Worm (Caenorhabditis elegans): Measurements from ENCODE around the gene srgp-1.

The srgp-1 gene

DNA sequence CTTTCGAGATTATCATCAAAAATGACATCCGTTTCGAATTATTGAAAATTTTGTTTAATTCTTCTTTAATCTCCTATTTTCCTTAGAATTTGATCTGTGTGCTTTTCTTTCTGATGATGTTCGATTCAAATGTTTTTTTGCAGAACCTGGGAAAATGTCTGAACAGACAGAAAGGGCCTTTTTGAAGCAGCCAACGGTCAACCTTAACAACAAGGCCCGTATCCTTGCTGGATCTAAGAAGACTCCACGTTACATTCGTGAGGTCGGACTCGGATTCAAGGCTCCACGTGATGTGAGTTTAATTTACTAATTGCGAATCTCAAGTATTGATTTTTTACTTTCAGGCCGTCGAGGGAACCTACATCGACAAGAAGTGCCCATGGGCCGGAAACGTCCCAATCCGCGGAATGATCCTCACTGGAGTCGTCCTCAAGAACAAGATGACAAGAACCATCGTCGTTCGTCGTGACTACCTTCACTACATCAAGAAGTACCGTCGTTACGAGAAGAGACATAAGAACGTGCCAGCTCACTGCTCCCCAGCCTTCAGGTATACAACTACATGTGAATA, 32.3 kb downstream of the srgp-1 start, which contains the start of gene rps-11:
rps-11 (plus strand) TSS at position 144 of the 571 bp plus-strand sequence.
- TF ChIP-seq unc-62 (GFP tag; optimal IDR thresholded peaks at IDR 0.05) = no peak

- TF ChIP-seq unc-62 (GFP tag; optimal IDR thresholded peaks at IDR 0.05) = no peak
Measured at ce11 chrIV:11603265-11603840, 33.1 kb downstream of the srgp-1 start.

ce11 chrIV:11604909-11605308, 34.6 kb downstream of the srgp-1 start, which contains the start of the genes ragc-1 and Y24F12A.1:
Gene ragc-1 (minus strand): TSS chrIV:11604933.
Gene Y24F12A.1 (plus strand): TSS chrIV:11605254.
- no peak for TF ChIP-seq unc-62 (GFP tag; optimal IDR thresholded peaks at IDR 0.05)

- no peak for TF ChIP-seq unc-62 (GFP tag; optimal IDR thresholded peaks at IDR 0.05)
Measured at ce11 chrIV:11620909-11621308, 50.6 kb downstream of the srgp-1 start, which contains the start of gene dsl-5. Gene dsl-5 (minus strand): TSS chrIV:11621009.

DNA sequence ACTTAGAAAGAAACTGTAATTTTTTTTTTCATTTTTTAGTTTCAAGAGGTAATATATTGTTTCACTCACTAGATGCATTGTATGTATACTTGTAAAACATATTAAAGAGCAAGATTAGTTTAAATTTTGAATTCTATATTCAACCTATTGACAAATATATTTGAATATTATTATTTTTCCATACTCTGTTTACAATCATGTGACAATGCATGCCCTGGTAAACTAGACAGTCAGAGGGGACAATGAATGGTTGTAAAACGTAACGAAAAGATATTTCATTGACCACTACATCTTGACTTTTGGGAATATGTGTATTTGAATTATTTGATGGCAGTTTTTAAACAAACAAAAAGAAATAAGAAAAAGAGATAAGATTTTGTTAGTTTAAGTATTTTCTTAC, 52.0 kb downstream of the srgp-1 start:
- TF ChIP-seq unc-62 (GFP tag; optimal IDR thresholded peaks at IDR 0.05) = no peak

DNA sequence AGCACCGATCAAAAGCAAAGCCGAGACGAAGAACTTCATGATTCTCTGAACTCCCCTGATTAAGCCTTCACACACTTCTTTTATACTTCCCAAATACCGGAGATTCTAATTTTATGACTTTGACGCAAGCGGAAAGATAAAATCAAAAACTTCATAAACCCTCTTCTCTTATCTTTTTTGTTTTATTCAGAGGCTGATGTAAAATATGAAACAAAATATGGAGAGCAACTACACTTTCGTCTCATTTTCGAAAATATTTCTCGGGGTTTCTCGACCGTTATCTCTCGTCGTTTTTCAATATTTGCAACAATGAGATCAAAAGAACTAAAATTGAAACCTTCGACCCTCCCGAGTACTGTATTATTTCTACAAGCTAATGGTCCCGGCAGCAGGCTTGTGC, 52.8 kb downstream of the srgp-1 start, which contains the start of gene lys-4:
lys-4 (minus strand) TSS at position 115 of the 400 bp plus-strand sequence.
- no peak for TF ChIP-seq unc-62 (GFP tag; optimal IDR thresholded peaks at IDR 0.05)

DNA sequence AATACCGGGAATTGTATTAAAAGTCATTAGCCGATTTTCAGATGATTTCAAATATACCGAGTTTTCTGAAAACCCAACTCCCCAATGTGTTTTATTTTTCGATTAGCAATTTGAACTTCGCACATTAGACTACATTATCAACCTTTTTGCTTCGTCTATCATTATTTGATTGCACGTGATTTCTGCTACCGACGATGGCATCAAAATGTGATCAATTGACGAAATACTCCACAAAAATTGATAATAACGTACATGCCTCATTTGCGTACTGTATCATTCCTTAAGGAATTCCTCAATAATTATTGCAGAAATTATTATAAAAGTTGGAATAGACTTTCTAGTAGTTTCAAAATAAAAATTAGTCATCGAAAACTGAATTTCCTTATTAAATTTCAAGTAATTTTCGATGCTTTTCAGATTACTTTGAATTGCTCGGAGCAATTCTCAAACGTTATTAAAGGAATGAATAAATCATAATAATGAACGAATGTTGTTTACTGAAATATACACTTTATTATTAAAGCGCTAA, 53.5 kb downstream of the srgp-1 start:
- TF ChIP-seq unc-62 (GFP tag; optimal IDR thresholded peaks at IDR 0.05) = no peak

- TF ChIP-seq unc-62 (GFP tag; optimal IDR thresholded peaks at IDR 0.05) = no peak
Measured at ce11 chrIV:11625482-11625881, 55.2 kb downstream of the srgp-1 start, which contains the start of gene lys-5. Gene lys-5 (minus strand): TSS chrIV:11625582.

ce11 chrIV:11627847-11628246, 57.5 kb downstream of the srgp-1 start, which contains the start of gene lys-6:
Gene lys-6 (minus strand): TSS chrIV:11627947.
- no peak for TF ChIP-seq unc-62 (GFP tag; optimal IDR thresholded peaks at IDR 0.05)
